Fruit fly (Drosophila melanogaster) whole organism, prepupa: Measurements from ENCODE around the gene Pex23.

Source experiments
- Blimp-1 ChIP-seq: fragments of 200-800 bp; sonication (Bioruptor generic); optimal IDR thresholded peaks from 3 replicates; lab custom pipeline; 2017; ENCODE audit warnings: missing biosample characterization, missing genetic modification characterization, mild to moderate bottlenecking, moderate library complexity, missing genetic modification reagents
- CG10631 ChIP-seq: fragments of 200-800 bp; sonication (Bioruptor generic); optimal IDR thresholded peaks from 2 replicates; lab custom pipeline; 2016; ENCODE audit warnings: missing biosample characterization, missing genetic modification characterization
- CG11294 ChIP-seq: fragments of 200-800 bp; sonication (Bioruptor generic); IDR thresholded peaks from 2 replicates; pipeline ENCODE4 v1.3.6; 2022; ENCODE audit warnings: missing biosample characterization, missing genetic modification characterization
- CG3919 ChIP-seq: fragments of 200-800 bp; sonication (Bioruptor generic); optimal IDR thresholded peaks from 3 replicates; lab custom pipeline; 2016; ENCODE audit warnings: missing biosample characterization, missing genetic modification characterization
- CG7368 ChIP-seq: fragments of 200-800 bp; sonication (Bioruptor generic); optimal IDR thresholded peaks from 3 replicates; lab custom pipeline; 2016; ENCODE audit warnings: missing biosample characterization, missing genetic modification characterization
- CG8319 ChIP-seq: fragments of 200-800 bp; sonication (Bioruptor generic); optimal IDR thresholded peaks from 3 replicates; lab custom pipeline; 2016; ENCODE audit warnings: missing biosample characterization, missing genetic modification characterization
- CG9139 ChIP-seq: fragments of 200-800 bp; sonication (Bioruptor generic); optimal IDR thresholded peaks from 3 replicates; lab custom pipeline; 2017; ENCODE audit warnings: missing biosample characterization, mild to moderate bottlenecking, missing genetic modification characterization
- Met ChIP-seq: fragments of 200-800 bp; sonication (Bioruptor generic); optimal IDR thresholded peaks from 3 replicates; lab custom pipeline; 2016; ENCODE audit warnings: missing biosample characterization, missing genetic modification characterization
- Sox15 ChIP-seq: fragments of 200-800 bp; sonication (Bioruptor generic); optimal IDR thresholded peaks from 3 replicates; lab custom pipeline; 2016; ENCODE audit warnings: missing biosample characterization, missing genetic modification characterization
- achi ChIP-seq: fragments of 200-800 bp; sonication (Bioruptor generic); optimal IDR thresholded peaks from 3 replicates; lab custom pipeline; 2016; ENCODE audit warnings: missing biosample characterization, missing genetic modification characterization
- fkh ChIP-seq: fragments of 200-800 bp; sonication (Bioruptor generic); optimal IDR thresholded peaks from 3 replicates; lab custom pipeline; 2017; ENCODE audit warnings: missing biosample characterization, mild to moderate bottlenecking, missing genetic modification characterization, moderate library complexity
- lz ChIP-seq: fragments of 200-800 bp; sonication (Bioruptor generic); optimal IDR thresholded peaks from 3 replicates; lab custom pipeline; 2016; ENCODE audit warnings: missing biosample characterization, missing genetic modification characterization
- salr ChIP-seq, 2 experiments: fragments of 200-800 bp; sonication (Bioruptor generic); optimal IDR thresholded peaks; 3 replicates each; lab custom pipeline; 2016 to 2018; ENCODE audit warnings: missing biosample characterization in 2 of 2, missing genetic modification characterization in 2 of 2, mild to moderate bottlenecking in 1 of 2

DNA sequence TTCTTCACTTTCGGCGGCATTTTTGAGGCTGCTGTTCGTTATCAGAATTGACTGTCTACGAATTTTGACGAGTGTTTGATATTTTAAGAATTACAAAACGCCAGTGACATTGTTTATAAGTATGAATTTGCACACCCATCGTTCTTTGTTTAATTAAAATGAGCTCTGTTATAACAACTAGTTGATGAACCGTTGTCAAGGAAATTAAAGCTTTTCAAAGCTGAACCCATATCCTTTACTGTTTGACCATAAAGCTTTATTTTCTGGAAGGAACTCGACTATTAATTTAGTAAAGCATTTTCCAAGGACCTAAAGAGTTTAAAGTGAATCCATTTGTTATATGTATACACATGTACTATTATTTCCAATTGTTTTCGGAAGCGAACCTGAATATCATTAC lies 26.7 kb downstream of the Pex23 start, which contains the start of gene CG17122:
- TF ChIP-seq CG11294 (GFP tag; lab: Robert Waterston, UW) (no peak), CG8319 (GFP tag; lab: Kevin White, UChicago) (no peak), CG10631 (GFP tag; lab: Kevin White, UChicago) (no peak), achi (GFP tag; lab: Kevin White, UChicago) (no peak), salr (GFP tag; optimal IDR thresholded peaks at IDR 0.05; lab: Kevin White, UChicago) (no peak), lz (GFP tag; lab: Kevin White, UChicago) (no peak), Sox15 (GFP tag; lab: Kevin White, UChicago) (no peak), Blimp-1 (GFP tag; lab: Kevin White, UChicago) (no peak), CG3919 (GFP tag; lab: Kevin White, UChicago) (no peak), CG9139 (GFP tag; lab: Kevin White, UChicago) (no peak), fkh (GFP tag; lab: Kevin White, UChicago) (no peak), CG7368 (GFP tag; lab: Kevin White, UChicago) (no peak), Met (GFP tag; lab: Kevin White, UChicago) (no peak)
